Fruit fly (Drosophila melanogaster) Kc167 (cell line): ENCODE results near the gene Or22a.

Experiments
- Myc ChIP-seq: fragments of >200 bp; optimal IDR thresholded peaks from 2 replicates; lab custom pipeline; 2017; ENCODE audit warnings: missing external identifiers
- Sin3A ChIP-seq: fragments of >200 bp; optimal IDR thresholded peaks from 2 replicates; lab custom pipeline; 2018; ENCODE audit warnings: missing external identifiers
- h ChIP-seq: fragments of >200 bp; optimal IDR thresholded peaks from 3 replicates; lab custom pipeline; 2018; ENCODE audit warnings: missing external identifiers
- insv ChIP-seq: fragments of >200 bp; optimal IDR thresholded peaks from 3 replicates; lab custom pipeline; 2018; ENCODE audit warnings: missing external identifiers
- psq ChIP-seq: fragments of >200 bp; optimal IDR thresholded peaks from 2 replicates; lab custom pipeline; 2017; ENCODE audit warnings: missing external identifiers
- ttk ChIP-seq: sonication (Bioruptor generic); optimal IDR thresholded peaks from 2 replicates; lab custom pipeline; 2017; ENCODE audit warnings: missing external identifiers

The Or22a gene

DNA sequence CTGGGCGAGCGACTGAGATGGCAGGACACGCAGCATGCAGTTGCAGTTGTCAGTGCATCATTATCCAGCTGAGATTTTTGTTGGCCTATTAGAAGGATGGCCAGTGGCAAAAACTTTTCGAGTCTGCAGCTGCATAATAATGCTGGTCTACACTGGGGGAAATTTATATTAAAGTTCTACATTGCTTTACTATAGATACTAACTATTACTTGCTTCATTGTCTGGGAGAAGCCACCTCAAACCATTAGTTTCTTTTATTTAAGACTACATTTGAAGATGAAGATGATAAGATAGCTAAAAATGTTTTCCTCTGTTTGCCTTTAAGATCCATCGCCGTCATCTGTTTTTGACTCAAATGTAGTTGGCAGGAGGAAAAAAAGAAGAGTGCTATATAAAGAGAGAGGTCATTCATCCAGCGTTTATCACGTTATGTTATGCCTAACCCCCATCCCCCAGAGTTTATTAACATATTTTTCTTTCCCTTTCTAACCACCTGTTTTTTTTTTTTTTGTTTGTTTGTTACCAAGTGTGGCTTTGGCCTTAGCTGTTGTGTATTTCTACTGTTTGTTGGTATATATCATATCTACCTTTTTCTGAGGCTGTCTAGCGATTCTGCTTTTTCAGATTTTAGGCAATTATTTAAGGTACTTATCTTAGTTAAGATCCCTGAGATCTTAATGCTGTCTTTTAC lies 39.7 kb downstream of the Or22a start:
- no peak for TF ChIP-seq Myc (lab: Kevin White, UChicago)
- TF ChIP-seq h (lab: Kevin White, UChicago), result no peak
- TF ChIP-seq Sin3A (lab: Kevin White, UChicago), result no peak
- no peak for TF ChIP-seq psq (lab: Kevin White, UChicago)
- TF ChIP-seq insv (lab: Kevin White, UChicago), result no peak
- TF ChIP-seq ttk, result no peak

DNA sequence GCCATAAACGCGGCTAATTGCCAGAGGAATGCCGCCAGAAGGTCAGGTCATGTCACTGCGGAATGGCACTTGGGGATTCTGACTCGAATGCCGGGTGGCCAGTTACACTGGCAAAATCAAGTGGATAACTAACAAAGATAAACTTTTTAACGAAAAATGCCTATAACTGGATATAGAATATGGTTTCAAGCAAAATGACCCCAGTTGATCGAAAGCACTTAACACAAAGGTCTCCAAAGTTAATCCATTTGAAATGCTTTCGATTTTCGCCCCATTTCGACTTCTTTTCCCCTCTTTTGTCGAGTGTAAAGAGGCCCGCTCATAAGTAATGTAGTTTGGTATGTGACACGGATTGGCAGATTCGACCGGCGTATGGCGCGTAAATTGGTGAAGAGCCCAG lies 48.3 kb downstream of the Or22a start:
- TF ChIP-seq insv (lab: Kevin White, UChicago), result no peak
- no peak for TF ChIP-seq ttk
- no peak for TF ChIP-seq Sin3A (lab: Kevin White, UChicago)
- TF ChIP-seq h (lab: Kevin White, UChicago), result no peak
- no peak for TF ChIP-seq psq (lab: Kevin White, UChicago)
